Fruit fly (Drosophila melanogaster) S2 (cell line): Measurements from ENCODE around the gene unc80.

Source experiments
- CG8478 ChIP-seq: fragments of >200 bp; optimal IDR thresholded peaks from 2 replicates; lab custom pipeline; 2018
- CTCF ChIP-seq, 2 experiments: fragments of >200 bp; optimal IDR thresholded peaks; 2 replicates each; lab custom pipeline; 2018

DNA sequence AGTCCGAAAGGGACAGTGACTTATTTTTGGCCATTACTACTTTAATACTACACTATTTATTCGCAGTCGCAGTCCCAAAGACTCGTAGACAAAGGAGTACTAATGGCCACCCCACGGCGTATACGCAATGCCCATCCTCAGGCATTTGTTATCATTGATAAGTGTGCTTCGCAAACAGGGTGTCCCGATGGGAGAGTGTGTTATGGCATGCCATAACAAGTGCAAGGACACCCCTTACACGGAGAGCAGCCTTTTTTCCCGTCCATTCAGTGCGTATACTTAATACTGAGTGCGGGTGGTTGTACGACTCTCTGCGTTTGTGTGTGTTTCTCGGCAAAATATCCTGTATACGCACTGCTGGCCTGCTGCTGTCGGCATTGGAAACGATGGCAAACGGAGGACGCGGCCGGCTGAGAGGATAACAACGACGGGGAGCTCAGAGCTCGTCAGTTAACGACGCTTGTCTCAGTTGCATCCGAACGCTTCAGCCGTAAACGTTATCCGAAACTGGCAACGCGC lies at the start of gene unc80:
- TF ChIP-seq CG8478: no peak
- no peak for TF ChIP-seq CTCF (optimal IDR thresholded peaks at IDR 0.05; lab: Kevin White, UChicago)
